Worm (Caenorhabditis elegans) whole organism, mixed stage, embryonic: ENCODE measurements around the gene C15H7.4.

Source experiments
- M03D4.4 ChIP-seq: sonication (generic microtip); optimal IDR thresholded peaks from 2 replicates; lab custom pipeline; 2017; ENCODE audit warnings: mild to moderate bottlenecking, missing genetic modification characterization, missing compliant biosample characterization
- ces-1 ChIP-seq: fragments of 150-350 bp; optimal IDR thresholded peaks from 2 replicates; lab custom pipeline; 2014; ENCODE audit warnings: missing biosample characterization, missing genetic modification reagents, missing genetic modification characterization
- elt-3 ChIP-seq: fragments of 150-350 bp; optimal IDR thresholded peaks from 2 replicates; lab custom pipeline; 2014; ENCODE audit warnings: missing biosample characterization, missing genetic modification characterization
- lsy-2 ChIP-seq: fragments of 150-350 bp; optimal IDR thresholded peaks from 2 replicates; lab custom pipeline; 2014; ENCODE audit warnings: missing biosample characterization, missing genetic modification characterization
- nhr-237 ChIP-seq: fragments of 150-350 bp; optimal IDR thresholded peaks from 2 replicates; lab custom pipeline; 2014; ENCODE audit warnings: missing biosample characterization, missing genetic modification characterization
- nhr-28 ChIP-seq: fragments of 150-350 bp; optimal IDR thresholded peaks from 2 replicates; lab custom pipeline; 2014; ENCODE audit warnings: missing biosample characterization, missing genetic modification characterization
- pha-4 ChIP-seq: fragments of 150-350 bp; optimal IDR thresholded peaks from 2 replicates; lab custom pipeline; 2018; ENCODE audit warnings: missing biosample characterization, missing genetic modification reagents, missing genetic modification characterization
- snpc-4 ChIP-seq: fragments of 150-350 bp; optimal IDR thresholded peaks from 2 replicates; lab custom pipeline; 2014; ENCODE audit warnings: missing biosample characterization, missing genetic modification characterization
- tbx-8 ChIP-seq: fragments of 200-800 bp; sonication (Bioruptor generic); optimal IDR thresholded peaks from 2 replicates; lab custom pipeline; 2018; ENCODE audit warnings: mild to moderate bottlenecking, missing genetic modification characterization, moderate library complexity, missing compliant biosample characterization
- unc-62 ChIP-seq: fragments of 150-350 bp; optimal IDR thresholded peaks from 2 replicates; lab custom pipeline; 2014; ENCODE audit warnings: missing biosample characterization, missing genetic modification reagents, missing genetic modification characterization
- zip-8 ChIP-seq: fragments of 150-350 bp; optimal IDR thresholded peaks from 2 replicates; lab custom pipeline; 2014; ENCODE audit warnings: missing biosample characterization, missing genetic modification characterization
- ztf-11 ChIP-seq: fragments of 150-350 bp; optimal IDR thresholded peaks from 2 replicates; lab custom pipeline; 2014; ENCODE audit warnings: missing biosample characterization, missing genetic modification characterization

ce11 chrIII:9695379-9695778 lies 39.7 kb upstream of the C15H7.4 start:
- TF ChIP-seq lsy-2 (tag; lab: Kevin White, UChicago) (peak; percentile 31), ztf-11 (tag; lab: Kevin White, UChicago) (no peak), M03D4.4 (no peak), nhr-237 (no peak), tbx-8 (GFP tag; lab: Kevin White, UChicago) (no peak), unc-62 (GFP tag; lab: Kevin White, UChicago) (no peak), snpc-4 (tag; lab: Kevin White, UChicago) (no peak), nhr-28 (tag; lab: Kevin White, UChicago) (no peak), zip-8 (tag; lab: Kevin White, UChicago) (no peak), elt-3 (tag; lab: Kevin White, UChicago) (no peak), pha-4 (tag; lab: Kevin White, UChicago) (no peak), ces-1 (GFP tag; lab: Kevin White, UChicago) (peak; percentile 64)
